Worm (Caenorhabditis elegans): ENCODE data around the gene Y54G2A.72.
"Not testable (repeated sequence)": the region's sequence is repeated elsewhere in the genome, so short reads cannot be mapped to it uniquely, and the experiment has no call there.

The Y54G2A.72 gene

DNA sequence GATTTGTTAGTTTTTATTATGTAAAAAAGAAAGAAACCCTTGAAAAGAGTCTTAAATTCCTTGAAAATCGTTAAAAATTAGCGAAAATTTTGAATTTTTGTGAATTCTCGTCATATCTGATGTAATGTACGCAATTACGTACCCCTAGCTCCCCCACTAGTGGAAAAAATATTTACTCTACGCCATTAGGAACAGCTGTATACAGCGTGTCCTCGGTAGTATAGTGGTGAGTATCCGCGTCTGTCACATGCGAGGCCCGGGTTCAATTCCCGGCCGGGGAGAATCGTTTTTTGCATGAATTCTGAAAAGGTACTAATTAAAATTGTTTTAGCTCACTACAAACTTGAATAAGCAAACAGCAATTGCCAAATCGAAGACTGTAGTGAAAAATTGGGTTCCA is 21.9 kb downstream of the Y54G2A.72 start:
- TF ChIP-seq pha-4 (tag; optimal IDR thresholded peaks at IDR 0.05) (no peak), nhr-28 (tag; optimal IDR thresholded peaks at IDR 0.05) (no peak), lin-32 (GFP tag; optimal IDR thresholded peaks at IDR 0.05) (no peak), ceh-39 (tag; optimal IDR thresholded peaks at IDR 0.05) (no peak), zip-8 (tag; optimal IDR thresholded peaks at IDR 0.05) (no peak), nhr-237 (tag; optimal IDR thresholded peaks at IDR 0.05) (no peak)

DNA sequence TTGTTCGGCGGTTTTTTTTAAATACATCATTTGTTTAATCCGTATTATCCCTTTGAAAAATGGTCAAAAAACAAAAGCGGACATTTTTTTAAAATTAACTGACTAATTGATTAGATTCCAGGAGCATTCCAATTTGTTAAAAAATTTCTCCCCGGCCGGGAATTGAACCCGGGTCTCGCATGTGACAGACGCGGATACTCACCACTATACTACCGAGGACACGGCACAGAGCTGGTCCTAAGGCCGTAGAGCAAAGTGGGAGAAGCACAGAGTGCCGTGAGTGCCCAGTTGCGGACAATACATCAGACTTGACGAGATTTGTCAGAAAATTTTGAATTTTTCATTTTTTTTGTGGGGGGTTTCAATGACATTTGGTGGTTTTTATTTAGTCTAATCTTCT is 23.1 kb downstream of the Y54G2A.72 start:
- TF ChIP-seq nhr-28 (tag; optimal IDR thresholded peaks at IDR 0.05) (no peak), elt-3 (tag; optimal IDR thresholded peaks at IDR 0.05) (no peak), mab-5 (tag; optimal IDR thresholded peaks at IDR 0.05) (no peak), hlh-1 (tag; optimal IDR thresholded peaks at IDR 0.05) (no peak), mls-2 (tag; optimal IDR thresholded peaks at IDR 0.05) (no peak), drap-1 (GFP tag; optimal IDR thresholded peaks at IDR 0.05) (peak; percentile 18), snpc-4 (tag; optimal IDR thresholded peaks at IDR 0.05) (no peak), ceh-83 (GFP tag; optimal IDR thresholded peaks at IDR 0.05) (peak; percentile 38), bed-3 (GFP tag; optimal IDR thresholded peaks at IDR 0.05) (peak; percentile 13), unc-120 (tag; optimal IDR thresholded peaks at IDR 0.05; ENCODE audit: poor library complexity, severe bottlenecking) (peak; percentile 24), M03D4.4 (tag; optimal IDR thresholded peaks at IDR 0.05) (no peak), nhr-237 (tag; optimal IDR thresholded peaks at IDR 0.05) (no peak), sptf-1 (tag; optimal IDR thresholded peaks at IDR 0.05) (peak; percentile 29), cnd-1 (tag; optimal IDR thresholded peaks at IDR 0.05) (peak; percentile 33), sem-2 (GFP tag; optimal IDR thresholded peaks at IDR 0.05) (no peak), zip-8 (tag; optimal IDR thresholded peaks at IDR 0.05) (no peak)

DNA sequence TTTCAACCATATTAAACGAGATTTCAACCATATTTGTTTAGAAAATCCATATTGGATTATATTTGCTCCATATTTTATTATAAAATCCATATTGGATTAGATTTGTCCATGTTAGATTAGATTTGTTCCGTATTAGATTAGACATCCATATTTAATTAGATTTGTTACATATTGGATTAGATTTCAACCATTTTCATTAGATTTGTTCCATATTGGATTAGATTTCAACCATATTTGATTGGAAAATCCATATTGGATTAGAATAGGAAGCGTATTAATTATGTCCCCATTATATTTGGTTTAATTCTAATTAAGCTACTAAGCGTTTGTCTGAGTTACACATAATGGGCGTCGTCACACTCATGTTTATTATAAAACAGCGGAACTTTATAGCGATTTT is 23.6 kb downstream of the Y54G2A.72 start, which contains the start of gene Y54G2A.44:
Gene Y54G2A.44 (plus strand): TSS at position 301 of the 400 bp plus-strand sequence.
- not testable (repeated sequence) for TF ChIP-seq nhr-237, mls-2, ceh-39 (tag; optimal IDR thresholded peaks at IDR 0.05)

DNA sequence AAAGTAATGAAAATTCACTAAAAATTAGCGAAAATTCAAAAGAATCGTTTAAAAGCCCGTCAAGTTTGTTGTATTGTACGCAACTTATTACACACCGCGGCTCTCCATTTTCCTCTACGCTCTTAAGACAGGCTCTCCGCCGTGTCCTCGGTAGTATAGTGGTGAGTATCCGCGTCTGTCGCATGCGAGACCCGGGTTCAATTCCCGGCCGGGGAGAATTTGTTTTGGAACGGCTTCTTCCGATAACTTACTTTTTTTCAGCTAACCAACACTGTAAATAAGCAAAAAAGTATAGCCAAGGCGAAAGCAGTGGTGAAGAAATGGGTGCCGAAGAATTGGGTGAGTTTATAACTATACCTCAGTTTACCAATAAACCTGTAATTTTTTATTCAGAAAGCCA is 24.3 kb downstream of the Y54G2A.72 start:
- no peak for TF ChIP-seq snpc-4 (tag; optimal IDR thresholded peaks at IDR 0.05)
- peak; percentile 39 for TF ChIP-seq sem-2 (GFP tag; optimal IDR thresholded peaks at IDR 0.05)
- TF ChIP-seq cnd-1 (tag; optimal IDR thresholded peaks at IDR 0.05), result peak; percentile 42
- no peak for TF ChIP-seq lsy-2 (tag; optimal IDR thresholded peaks at IDR 0.05)
- no peak for TF ChIP-seq nhr-12 (tag; optimal IDR thresholded peaks at IDR 0.05)
- no peak for TF ChIP-seq drap-1 (GFP tag; optimal IDR thresholded peaks at IDR 0.05)
- TF ChIP-seq unc-39 (tag; optimal IDR thresholded peaks at IDR 0.05), result no peak
- no peak for TF ChIP-seq ceh-39 (tag; optimal IDR thresholded peaks at IDR 0.05)
- TF ChIP-seq flh-1 (GFP tag; optimal IDR thresholded peaks at IDR 0.05), result no peak
- no peak for TF ChIP-seq pha-4 (tag; optimal IDR thresholded peaks at IDR 0.05)
- TF ChIP-seq M03D4.4 (tag; optimal IDR thresholded peaks at IDR 0.05), result peak; percentile 56
- no peak for TF ChIP-seq nhr-2 (tag; optimal IDR thresholded peaks at IDR 0.05)
- TF ChIP-seq unc-62 (GFP tag; optimal IDR thresholded peaks at IDR 0.05), result no peak
- no peak for TF ChIP-seq blmp-1 (tag; optimal IDR thresholded peaks at IDR 0.05)
- no peak for TF ChIP-seq hlh-1 (tag; optimal IDR thresholded peaks at IDR 0.05)
- TF ChIP-seq nhr-237 (tag; optimal IDR thresholded peaks at IDR 0.05), result no peak
- TF ChIP-seq mep-1 (tag; optimal IDR thresholded peaks at IDR 0.05), result no peak
- peak; percentile 28 for TF ChIP-seq mls-2 (tag; optimal IDR thresholded peaks at IDR 0.05)
- TF ChIP-seq ces-1 (GFP tag; optimal IDR thresholded peaks at IDR 0.05), result no peak
- TF ChIP-seq lin-13 (tag; optimal IDR thresholded peaks at IDR 0.05), result no peak
- no peak for TF ChIP-seq nhr-76 (tag; optimal IDR thresholded peaks at IDR 0.05)
- no peak for TF ChIP-seq bed-3 (GFP tag; optimal IDR thresholded peaks at IDR 0.05)
- TF ChIP-seq elt-3 (tag; optimal IDR thresholded peaks at IDR 0.05), result no peak
- peak; percentile 63 for TF ChIP-seq ceh-83 (GFP tag; optimal IDR thresholded peaks at IDR 0.05)
- no peak for TF ChIP-seq elt-1 (tag; optimal IDR thresholded peaks at IDR 0.05; ENCODE audit: borderline replicate concordance, insufficient read depth)
- no peak for TF ChIP-seq ham-2 (GFP tag; optimal IDR thresholded peaks at IDR 0.05)
- no peak for TF ChIP-seq ztf-11 (tag; optimal IDR thresholded peaks at IDR 0.05)
- TF ChIP-seq unc-120 (tag; optimal IDR thresholded peaks at IDR 0.05; ENCODE audit: poor library complexity, severe bottlenecking), result peak; percentile 25
- TF ChIP-seq nhr-28 (tag; optimal IDR thresholded peaks at IDR 0.05), result no peak
- TF ChIP-seq lin-32 (GFP tag; optimal IDR thresholded peaks at IDR 0.05), result peak; percentile 14
- no peak for TF ChIP-seq mab-5 (tag; optimal IDR thresholded peaks at IDR 0.05)
- peak; percentile 5 for TF ChIP-seq tbx-8 (GFP tag; optimal IDR thresholded peaks at IDR 0.05)
- TF ChIP-seq zip-8 (tag; optimal IDR thresholded peaks at IDR 0.05), result no peak
- TF ChIP-seq sptf-1 (tag; optimal IDR thresholded peaks at IDR 0.05), result peak; percentile 51
- peak; percentile 23 for TF ChIP-seq ceh-43 (GFP tag; optimal IDR thresholded peaks at IDR 0.05)

Measured in whole organism, mixed stage, embryonic.